Worm (Caenorhabditis elegans) whole organism, young adult: ENCODE data around the gene F44D12.10.

ENCODE experiments used
- K11D2.4 ChIP-seq: fragments of 200-800 bp; sonication (Bioruptor generic); IDR thresholded peaks from 2 replicates; pipeline ENCODE4 v1.3.6; 2022; ENCODE audit warnings: missing genetic modification reagents, missing genetic modification characterization, missing compliant biosample characterization
- Y95B8A.8 ChIP-seq: fragments of 200-800 bp; sonication (Bioruptor generic); IDR thresholded peaks from 2 replicates; pipeline ENCODE4 v1.3.6; 2022; ENCODE audit warnings: missing genetic modification reagents, missing genetic modification characterization, missing compliant biosample characterization
- ama-1 ChIP-seq, 3 experiments: fragments of 150-350 bp in 1 of 3; sonication (generic microtip) in 2 of 3; optimal IDR thresholded peaks; 2 replicates each; lab custom pipeline; 2014 to 2018; ENCODE audit warnings: missing biosample characterization in 2 of 3, missing genetic modification characterization in 2 of 3, missing genetic modification reagents in 2 of 3
- aptf-2 ChIP-seq: fragments of 200-800 bp; sonication (Bioruptor generic); conservative IDR thresholded peaks from 2 replicates; pipeline ENCODE4 v1.3.6; 2022; ENCODE audit warnings: missing genetic modification reagents, missing genetic modification characterization, missing compliant biosample characterization
- hlh-26 ChIP-seq: fragments of 200-800 bp; sonication (Bioruptor generic); conservative IDR thresholded peaks from 2 replicates; pipeline ENCODE4 v1.3.6; 2022; ENCODE audit warnings: missing genetic modification reagents, missing genetic modification characterization, missing compliant biosample characterization
- lin-26 ChIP-seq: fragments of 200-800 bp; sonication (Bioruptor generic); IDR thresholded peaks from 2 replicates; pipeline ENCODE4 v1.3.6; 2022; ENCODE audit warnings: missing genetic modification reagents, missing genetic modification characterization, missing compliant biosample characterization
- lin-40 ChIP-seq: sonication (generic microtip); optimal IDR thresholded peaks from 2 replicates; lab custom pipeline; 2016; ENCODE audit warnings: missing genetic modification characterization, mild to moderate bottlenecking, missing compliant biosample characterization, missing genotype, missing genetic modification reagents
- lsy-27 ChIP-seq: sonication (generic microtip); optimal IDR thresholded peaks from 2 replicates; lab custom pipeline; 2017; ENCODE audit warnings: missing genetic modification characterization, mild to moderate bottlenecking, missing compliant biosample characterization, antibody characterized with exemption, missing genotype, borderline replicate concordance; ENCODE audit not compliant: insufficient read depth
- nfya-2 ChIP-seq: fragments of 200-800 bp; sonication (Bioruptor generic); IDR thresholded peaks from 2 replicates; pipeline ENCODE4 v1.3.6; 2022; ENCODE audit warnings: missing genetic modification reagents, missing genetic modification characterization, missing compliant biosample characterization
- tbx-9 ChIP-seq: sonication (generic microtip); optimal IDR thresholded peaks from 2 replicates; lab custom pipeline; 2016; ENCODE audit warnings: borderline replicate concordance, missing genetic modification characterization, inconsistent platforms, missing compliant biosample characterization
- unc-62 ChIP-seq: fragments of 150-350 bp; optimal IDR thresholded peaks from 2 replicates; lab custom pipeline; 2014; ENCODE audit warnings: missing biosample characterization, missing genetic modification reagents, missing genetic modification characterization
- zim-3 ChIP-seq: sonication (generic microtip); optimal IDR thresholded peaks from 2 replicates; lab custom pipeline; 2017; ENCODE audit warnings: mild to moderate bottlenecking, missing genetic modification characterization, moderate library complexity, missing compliant biosample characterization
- ztf-6 ChIP-seq: fragments of 200-800 bp; sonication (Bioruptor generic); IDR thresholded peaks from 2 replicates; pipeline ENCODE4 v1.3.6; 2022; ENCODE audit warnings: missing genetic modification reagents, missing genetic modification characterization, missing compliant biosample characterization

- no peak for TF ChIP-seq Y95B8A.8 (GFP tag; lab: Robert Waterston, UW)
- no peak for TF ChIP-seq unc-62 (GFP tag; lab: Kevin White, UChicago)
- TF ChIP-seq lin-40 (tag; lab: Kevin White, UChicago), result no peak
- no peak for TF ChIP-seq zim-3 (tag; lab: Kevin White, UChicago)
- TF ChIP-seq aptf-2 (GFP tag; lab: Robert Waterston, UW), result no peak
- no peak for TF ChIP-seq tbx-9 (tag; lab: Kevin White, UChicago)
- no peak for TF ChIP-seq ztf-6
- no peak for TF ChIP-seq lsy-27 (tag; lab: Kevin White, UChicago)
- TF ChIP-seq K11D2.4, result no peak
- TF ChIP-seq hlh-26 (GFP tag; lab: Robert Waterston, UW), result no peak
- no peak for TF ChIP-seq lin-26
- TF ChIP-seq ama-1 (optimal IDR thresholded peaks at IDR 0.05; lab: Kevin White, UChicago), result no peak
- TF ChIP-seq ama-1 (GFP tag; optimal IDR thresholded peaks at IDR 0.05; lab: Kevin White, UChicago), result peak in 1 of 2 experiments; percentile 23
- no peak for TF ChIP-seq nfya-2 (GFP tag; lab: Robert Waterston, UW)
Observed at ce11 chrIV:9989416-9989815, 47.5 kb downstream of the F44D12.10 start.
